Worm (Caenorhabditis elegans) whole organism, young adult: ENCODE data around the gene Y71G10AR.4.

ENCODE experiments used
- Y53G8AR.9 ChIP-seq: fragments of 200-800 bp; sonication (Bioruptor generic); conservative IDR thresholded peaks from 2 replicates; pipeline ENCODE4 v1.3.6; 2022; ENCODE audit warnings: missing genetic modification reagents, missing genetic modification characterization, missing compliant biosample characterization
- Y56A3A.18 ChIP-seq: fragments of 200-800 bp; sonication (Bioruptor generic); IDR thresholded peaks from 2 replicates; pipeline ENCODE4 v1.3.6; 2022; ENCODE audit warnings: missing genetic modification reagents, missing genetic modification characterization, missing compliant biosample characterization
- die-1 ChIP-seq: sonication (generic microtip); optimal IDR thresholded peaks from 2 replicates; lab custom pipeline; 2016; ENCODE audit warnings: missing genotype, mild to moderate bottlenecking, missing genetic modification characterization, missing compliant biosample characterization
- nfyb-1 ChIP-seq: fragments of 200-800 bp; sonication (Bioruptor generic); IDR thresholded peaks from 2 replicates; pipeline ENCODE4 v1.3.6; 2022; ENCODE audit warnings: missing genetic modification reagents, missing genetic modification characterization, missing compliant biosample characterization
- nhr-179 ChIP-seq: sonication (generic microtip); optimal IDR thresholded peaks from 2 replicates; lab custom pipeline; 2016; ENCODE audit warnings: mild to moderate bottlenecking, missing genetic modification characterization, missing compliant biosample characterization
- nhr-80 ChIP-seq: sonication (generic microtip); optimal IDR thresholded peaks from 2 replicates; lab custom pipeline; 2016; ENCODE audit warnings: missing genetic modification characterization, missing compliant biosample characterization
- ztf-25 ChIP-seq: fragments of 200-800 bp; sonication (Bioruptor generic); IDR thresholded peaks from 2 replicates; pipeline ENCODE4 v1.3.6; 2022; ENCODE audit warnings: missing genetic modification reagents, missing genetic modification characterization, missing compliant biosample characterization

DNA sequence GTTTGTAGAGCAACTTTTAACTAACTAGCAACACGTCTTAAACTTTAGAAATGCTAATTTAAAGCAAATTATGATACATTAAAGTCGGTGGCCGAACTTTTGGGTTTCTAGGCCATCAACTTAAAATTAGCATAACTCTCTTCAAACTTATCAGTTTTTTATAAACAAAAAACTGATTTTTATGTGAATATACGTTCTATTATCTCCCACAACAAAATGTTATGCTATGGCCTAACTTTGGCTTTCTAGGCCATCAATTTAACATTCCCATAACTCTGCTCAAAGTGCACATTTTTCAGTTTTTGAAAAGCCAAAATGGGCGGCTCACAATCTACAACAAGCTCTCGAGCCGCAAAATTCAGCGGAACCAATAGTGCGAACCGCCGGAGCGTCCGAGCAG lies 23.6 kb upstream of the Y71G10AR.4 start, which contains the start of gene C54E4.1:
- no peak for TF ChIP-seq nhr-179 (tag; lab: Kevin White, UChicago)
- no peak for TF ChIP-seq Y56A3A.18 (GFP tag; lab: Robert Waterston, UW)
- no peak for TF ChIP-seq nfyb-1 (GFP tag; lab: Robert Waterston, UW)
- TF ChIP-seq die-1 (tag; lab: Kevin White, UChicago), result no peak
- TF ChIP-seq ztf-25 (GFP tag; lab: Robert Waterston, UW), result no peak
- no peak for TF ChIP-seq nhr-80 (tag; lab: Kevin White, UChicago)
- TF ChIP-seq Y53G8AR.9, result no peak
